Worm (Caenorhabditis elegans): ENCODE measurements around the gene W05H9.2.

ce11 chrX:6251947-6252617, 14.8 kb upstream of the W05H9.2 start:
- peak; percentile 45 for TF ChIP-seq him-1 (tag; optimal IDR thresholded peaks at IDR 0.05)
- TF ChIP-seq dao-5 (tag; optimal IDR thresholded peaks at IDR 0.05) = no peak
- no peak for TF ChIP-seq W03F9.2 (tag; optimal IDR thresholded peaks at IDR 0.05)

Data from whole organism, L4/young adult.